Worm (Caenorhabditis elegans) whole organism, L2 larva: Measurements from ENCODE around the gene srh-171.

Experiments
- Y55F3AM.14 ChIP-seq: fragments of 200-800 bp; sonication (Bioruptor generic); optimal IDR thresholded peaks from 2 replicates; lab custom pipeline; 2018; ENCODE audit warnings: mild to moderate bottlenecking, missing genetic modification characterization, missing compliant biosample characterization
- alr-1 ChIP-seq: fragments of 150-350 bp; optimal IDR thresholded peaks from 2 replicates; lab custom pipeline; 2014; ENCODE audit warnings: missing biosample characterization, missing genetic modification characterization
- ceh-16 ChIP-seq: fragments of 150-350 bp; optimal IDR thresholded peaks from 2 replicates; lab custom pipeline; 2014; ENCODE audit warnings: missing biosample characterization, missing genetic modification characterization
- crh-2 ChIP-seq: sonication (generic microtip); optimal IDR thresholded peaks from 2 replicates; lab custom pipeline; 2017; ENCODE audit warnings: missing biosample characterization, missing genetic modification characterization
- egl-27 ChIP-seq: sonication (generic microtip); optimal IDR thresholded peaks from 3 replicates; lab custom pipeline; 2017; ENCODE audit warnings: missing biosample characterization, missing genetic modification reagents, missing genetic modification characterization
- gmeb-1 ChIP-seq: fragments of 150-350 bp; optimal IDR thresholded peaks from 2 replicates; lab custom pipeline; 2014; ENCODE audit warnings: missing biosample characterization, missing genetic modification characterization
- lin-11 ChIP-seq: fragments of 150-350 bp; sonication (generic microtip); optimal IDR thresholded peaks from 2 replicates; lab custom pipeline; 2014; ENCODE audit warnings: missing biosample characterization, missing genetic modification characterization, inconsistent platforms, mixed read lengths
- lin-13 ChIP-seq: fragments of 150-350 bp; optimal IDR thresholded peaks from 2 replicates; lab custom pipeline; 2014; ENCODE audit warnings: missing biosample characterization, missing genetic modification reagents, missing genetic modification characterization
- lsy-2 ChIP-seq, 2 experiments: fragments of 150-350 bp in 1 of 2; sonication (generic microtip) in 1 of 2; optimal IDR thresholded peaks; 2 replicates each; lab custom pipeline; 2014 to 2017; ENCODE audit warnings: missing biosample characterization in 2 of 2, missing genetic modification characterization in 2 of 2
- mab-5 ChIP-seq: fragments of 150-350 bp; optimal IDR thresholded peaks from 2 replicates; lab custom pipeline; 2014; ENCODE audit warnings: missing biosample characterization, missing genetic modification characterization
- mbf-1 ChIP-seq: sonication (generic microtip); optimal IDR thresholded peaks from 2 replicates; lab custom pipeline; 2017; ENCODE audit warnings: missing biosample characterization, missing genetic modification characterization
- mdl-1 ChIP-seq, 2 experiments: fragments of 150-350 bp in 1 of 2; sonication (generic microtip) in 1 of 2; optimal IDR thresholded peaks; 2 replicates each; lab custom pipeline; 2017; ENCODE audit warnings: missing biosample characterization in 2 of 2, missing genetic modification characterization in 2 of 2
- nhr-10 ChIP-seq: sonication (generic microtip); optimal IDR thresholded peaks from 2 replicates; lab custom pipeline; 2017; ENCODE audit warnings: missing biosample characterization, missing genetic modification characterization
- nhr-11 ChIP-seq: fragments of 150-350 bp; optimal IDR thresholded peaks from 2 replicates; lab custom pipeline; 2014; ENCODE audit warnings: missing biosample characterization, missing genetic modification characterization
- nhr-12 ChIP-seq: fragments of 150-350 bp; optimal IDR thresholded peaks from 2 replicates; lab custom pipeline; 2014; ENCODE audit warnings: missing biosample characterization, missing genetic modification characterization
- nhr-129 ChIP-seq: fragments of 150-350 bp; optimal IDR thresholded peaks from 2 replicates; lab custom pipeline; 2014; ENCODE audit warnings: missing biosample characterization, missing genetic modification characterization
- nhr-21 ChIP-seq: fragments of 150-350 bp; optimal IDR thresholded peaks from 2 replicates; lab custom pipeline; 2014; ENCODE audit warnings: missing biosample characterization, missing genetic modification characterization
- nhr-23 ChIP-seq: fragments of 150-350 bp; optimal IDR thresholded peaks from 2 replicates; lab custom pipeline; 2014; ENCODE audit warnings: missing biosample characterization, missing genetic modification reagents, missing genetic modification characterization
- nhr-237 ChIP-seq: fragments of 150-350 bp; optimal IDR thresholded peaks from 2 replicates; lab custom pipeline; 2014; ENCODE audit warnings: missing biosample characterization, missing genetic modification characterization
- nhr-25 ChIP-seq: fragments of 150-350 bp; sonication (generic microtip); optimal IDR thresholded peaks from 3 replicates; lab custom pipeline; 2014; ENCODE audit warnings: missing biosample characterization, missing genetic modification characterization
- nhr-6 ChIP-seq: fragments of 150-350 bp; optimal IDR thresholded peaks from 2 replicates; lab custom pipeline; 2014; ENCODE audit warnings: missing biosample characterization, missing genetic modification characterization
- nhr-77 ChIP-seq: fragments of 150-350 bp; optimal IDR thresholded peaks from 2 replicates; lab custom pipeline; 2014; ENCODE audit warnings: missing biosample characterization, missing genetic modification characterization
- skn-1 ChIP-seq: sonication (generic microtip); optimal IDR thresholded peaks from 2 replicates; lab custom pipeline; 2017; ENCODE audit warnings: missing biosample characterization, missing genetic modification characterization
- sma-3 ChIP-seq: sonication (generic microtip); optimal IDR thresholded peaks from 2 replicates; lab custom pipeline; 2016; ENCODE audit warnings: missing genetic modification reagents, missing genetic modification characterization, missing compliant biosample characterization
- snpc-4 ChIP-seq: fragments of 150-350 bp; optimal IDR thresholded peaks from 2 replicates; lab custom pipeline; 2014; ENCODE audit warnings: missing biosample characterization, missing genetic modification characterization
- unc-39 ChIP-seq: fragments of 150-350 bp; optimal IDR thresholded peaks from 2 replicates; lab custom pipeline; 2014; ENCODE audit warnings: missing biosample characterization, missing genetic modification characterization
- unc-55 ChIP-seq: fragments of 150-350 bp; sonication (generic microtip); optimal IDR thresholded peaks from 3 replicates; lab custom pipeline; 2014; ENCODE audit warnings: missing biosample characterization, missing genetic modification reagents, missing genetic modification characterization
- unc-62 ChIP-seq: fragments of 150-350 bp; optimal IDR thresholded peaks from 2 replicates; lab custom pipeline; 2014; ENCODE audit warnings: missing biosample characterization, missing genetic modification reagents, missing genetic modification characterization
- zag-1 ChIP-seq: fragments of 150-350 bp; optimal IDR thresholded peaks from 2 replicates; lab custom pipeline; 2014; ENCODE audit warnings: missing biosample characterization, missing genetic modification characterization
- ztf-1 ChIP-seq: fragments of 200-800 bp; sonication (Bioruptor generic); conservative IDR thresholded peaks from 2 replicates; pipeline ENCODE4 v1.3.6; 2022; ENCODE audit warnings: missing genetic modification characterization, missing compliant biosample characterization
- ztf-11 ChIP-seq: sonication (generic microtip); optimal IDR thresholded peaks from 2 replicates; lab custom pipeline; 2017; ENCODE audit warnings: missing biosample characterization, missing genetic modification characterization
- ztf-4 ChIP-seq: fragments of 150-350 bp; optimal IDR thresholded peaks from 2 replicates; lab custom pipeline; 2014; ENCODE audit warnings: missing biosample characterization, missing genetic modification characterization

Gene srh-171

ce11 chrV:19994665-19995064 lies 29.2 kb downstream of the srh-171 start:
- no peak for TF ChIP-seq nhr-6
- no peak for TF ChIP-seq nhr-23 (tag; lab: Kevin White, UChicago)
- no peak for TF ChIP-seq ztf-4 (tag; lab: Kevin White, UChicago)
- TF ChIP-seq nhr-11 (tag; lab: Kevin White, UChicago) = no peak
- TF ChIP-seq nhr-21 (tag; lab: Kevin White, UChicago) = no peak
- TF ChIP-seq sma-3 (GFP tag; lab: Kevin White, UChicago) = no peak
- TF ChIP-seq nhr-25 = no peak
- TF ChIP-seq nhr-77 (tag; lab: Kevin White, UChicago) = no peak
- TF ChIP-seq mab-5 (tag; lab: Kevin White, UChicago) = no peak
- TF ChIP-seq lin-11 (tag; lab: Kevin White, UChicago) = no peak
- TF ChIP-seq unc-62 (GFP tag; lab: Kevin White, UChicago) = no peak
- no peak for TF ChIP-seq ceh-16 (tag; lab: Kevin White, UChicago)
- no peak for TF ChIP-seq lsy-2 (tag; optimal IDR thresholded peaks at IDR 0.05; lab: Kevin White, UChicago)

DNA sequence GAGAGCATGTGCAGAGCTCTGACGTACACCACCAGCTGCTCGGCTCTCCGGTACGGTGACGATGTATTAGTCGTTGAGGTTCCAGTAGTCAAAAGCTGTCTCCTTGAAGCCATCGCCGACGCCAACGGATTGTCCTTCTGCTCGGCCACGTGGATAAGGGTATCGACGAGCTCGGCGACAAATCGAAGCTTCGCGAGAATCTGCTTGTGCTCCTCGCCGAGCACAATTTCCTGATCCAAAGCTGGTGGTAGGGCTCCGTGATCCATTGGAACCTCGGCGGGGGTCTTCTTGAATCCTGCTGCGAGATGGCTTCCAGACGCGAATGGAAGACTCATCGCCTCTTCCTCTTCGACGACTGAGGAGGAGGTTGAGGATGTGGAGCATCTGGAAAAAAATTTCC lies 32.0 kb downstream of the srh-171 start:
- no peak for TF ChIP-seq nhr-6

- no peak for TF ChIP-seq zag-1 (tag; lab: Kevin White, UChicago)
- TF ChIP-seq crh-2 = no peak
- TF ChIP-seq snpc-4 (tag; lab: Kevin White, UChicago) = no peak
- TF ChIP-seq sma-3 (GFP tag; lab: Kevin White, UChicago) = no peak
- no peak for TF ChIP-seq unc-55 (GFP tag; lab: Kevin White, UChicago)
- no peak for TF ChIP-seq nhr-12 (tag; lab: Kevin White, UChicago)
- no peak for TF ChIP-seq mdl-1 (tag; optimal IDR thresholded peaks at IDR 0.05; lab: Kevin White, UChicago)
- TF ChIP-seq nhr-25 = no peak
- no peak for TF ChIP-seq lin-13 (GFP tag; lab: Kevin White, UChicago)
- TF ChIP-seq ztf-4 (tag; lab: Kevin White, UChicago) = no peak
- TF ChIP-seq ztf-1 = no peak
- TF ChIP-seq lsy-2 (tag; optimal IDR thresholded peaks at IDR 0.05; lab: Kevin White, UChicago) = no peak
- no peak for TF ChIP-seq skn-1 (tag; lab: Kevin White, UChicago)
- no peak for TF ChIP-seq gmeb-1 (tag; lab: Kevin White, UChicago)
- TF ChIP-seq, all 48 proteins: peak for 0
Measured at ce11 chrV:19998203-19998836, 32.8 kb downstream of the srh-171 start.

DNA sequence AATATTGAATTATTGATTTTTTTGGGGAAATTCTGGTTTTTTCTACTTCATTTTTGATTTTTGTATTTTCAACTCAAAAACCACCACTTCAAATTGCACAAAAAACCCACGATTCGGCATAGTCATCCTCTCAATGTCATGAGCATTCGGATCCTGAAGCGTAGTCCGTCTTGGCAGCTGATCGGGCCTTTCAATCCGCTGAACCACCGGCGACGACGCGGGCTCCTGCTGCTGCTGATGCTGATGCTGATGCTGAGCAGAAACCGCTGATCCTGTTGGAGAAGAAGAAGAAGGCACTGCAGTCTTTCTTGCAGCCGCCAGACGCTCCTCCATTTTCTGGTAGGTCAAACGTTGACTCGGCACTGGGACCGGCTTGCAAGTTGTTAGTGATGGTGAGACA lies 33.6 kb downstream of the srh-171 start:
- TF ChIP-seq nhr-129 (tag; lab: Kevin White, UChicago) = no peak
- no peak for TF ChIP-seq nhr-237 (tag; lab: Kevin White, UChicago)
- TF ChIP-seq mdl-1 (tag; optimal IDR thresholded peaks at IDR 0.05; lab: Kevin White, UChicago) = no peak
- TF ChIP-seq ztf-11 = no peak

- TF ChIP-seq unc-55 (GFP tag; lab: Kevin White, UChicago) (peak; percentile 7), mdl-1 (tag; optimal IDR thresholded peaks at IDR 0.05; lab: Kevin White, UChicago) (no peak)
Measured at ce11 chrV:19999789-20000188, 34.3 kb downstream of the srh-171 start.

ce11 chrV:20000639-20001038 lies 35.1 kb downstream of the srh-171 start:
- TF ChIP-seq crh-2 = no peak
- no peak for TF ChIP-seq nhr-21 (tag; lab: Kevin White, UChicago)
- TF ChIP-seq lin-13 (GFP tag; lab: Kevin White, UChicago) = no peak
- TF ChIP-seq unc-62 (GFP tag; lab: Kevin White, UChicago) = no peak
- TF ChIP-seq Y55F3AM.14 = no peak
- TF ChIP-seq unc-55 (GFP tag; lab: Kevin White, UChicago) = no peak
- TF ChIP-seq sma-3 (GFP tag; lab: Kevin White, UChicago) = no peak
- TF ChIP-seq nhr-11 (tag; lab: Kevin White, UChicago) = no peak
- TF ChIP-seq alr-1 (tag; lab: Kevin White, UChicago) = no peak
- no peak for TF ChIP-seq egl-27 (tag; lab: Kevin White, UChicago)
- TF ChIP-seq unc-39 = no peak
- TF ChIP-seq nhr-10 (tag; lab: Kevin White, UChicago) = no peak
- TF ChIP-seq lin-11 (tag; lab: Kevin White, UChicago) = no peak
- TF ChIP-seq mbf-1 = no peak
- no peak for TF ChIP-seq ceh-16 (tag; lab: Kevin White, UChicago)
